Worm (Caenorhabditis elegans): ENCODE measurements around the gene T28H11.8.
"Not testable (repeated sequence)": the region's sequence is repeated elsewhere in the genome, so short reads cannot be mapped to it uniquely, and the experiment has no call there.

The T28H11.8 gene

ce11 chrIV:5028978-5029377, 8.5 kb upstream of the T28H11.8 start, which contains the start of the genes best-6 and C09B9.2:
Gene best-6, minus strand, starts transcription at chrIV:5029078.
Gene C09B9.2, plus strand, starts transcription at chrIV:5029291.
- TF ChIP-seq mef-2 (tag; optimal IDR thresholded peaks at IDR 0.05) (no peak), xbp-1 (tag; optimal IDR thresholded peaks at IDR 0.05) (no peak), nhr-12 (tag; optimal IDR thresholded peaks at IDR 0.05) (no peak), jun-1 (tag; optimal IDR thresholded peaks at IDR 0.05) (no peak), snu-23 (GFP tag; optimal IDR thresholded peaks at IDR 0.05) (no peak), alr-1 (tag; optimal IDR thresholded peaks at IDR 0.05; ENCODE audit: borderline replicate concordance) (no peak), F16B12.6 (tag; optimal IDR thresholded peaks at IDR 0.05) (no peak), ztf-4 (tag; optimal IDR thresholded peaks at IDR 0.05) (no peak), fkh-10 (GFP tag; optimal IDR thresholded peaks at IDR 0.05) (no peak), irx-1 (tag; optimal IDR thresholded peaks at IDR 0.05) (no peak), pag-3 (tag; optimal IDR thresholded peaks at IDR 0.05; ENCODE audit: borderline replicate concordance, insufficient read depth) (no peak), nhr-90 (tag; optimal IDR thresholded peaks at IDR 0.05; ENCODE audit: poor library complexity) (no peak), mdl-1 (tag; optimal IDR thresholded peaks at IDR 0.05) (no peak), hlh-17 (GFP tag; optimal IDR thresholded peaks at IDR 0.05; ENCODE audit: borderline replicate concordance) (no peak), fkh-4 (tag; optimal IDR thresholded peaks at IDR 0.05; ENCODE audit: borderline replicate concordance) (no peak)

ce11 chrIV:5025646-5026045, 5.2 kb upstream of the T28H11.8 start, which contains the start of gene C09B9.85:
Gene C09B9.85, minus strand, starts transcription at chrIV:5025746.
- no peak for TF ChIP-seq C16A3.4 (tag; optimal IDR thresholded peaks at IDR 0.05)

- TF ChIP-seq nhr-77 (tag; optimal IDR thresholded peaks at IDR 0.05); isw-1 (GFP tag; IDR thresholded peaks at IDR 0.05); mdl-1 (tag; optimal IDR thresholded peaks at IDR 0.05): not testable (repeated sequence)
Observed at ce11 chrIV:5017075-5017474, 3.4 kb downstream of the T28H11.8 start, which contains the start of gene T28H11.7. Gene T28H11.7, minus strand, starts transcription at chrIV:5017175.

ce11 chrIV:5016461-5016860, 4.0 kb downstream of the T28H11.8 start, which contains the start of gene ssq-4:
Gene ssq-4, plus strand, starts transcription at chrIV:5016479.
- TF ChIP-seq hlh-17 (GFP tag; optimal IDR thresholded peaks at IDR 0.05; ENCODE audit: borderline replicate concordance); lin-13 (GFP tag; optimal IDR thresholded peaks at IDR 0.05); lin-14 (GFP tag; optimal IDR thresholded peaks at IDR 0.05): not testable (repeated sequence)

- no peak for TF ChIP-seq ceh-8 (GFP tag; optimal IDR thresholded peaks at IDR 0.05)
Observed at ce11 chrIV:5012241-5012640, 8.2 kb downstream of the T28H11.8 start, which contains the start of gene srm-1. Gene srm-1, plus strand, starts transcription at chrIV:5012541.

- TF ChIP-seq lsy-2 (tag; optimal IDR thresholded peaks at IDR 0.05), result no peak
- no peak for TF ChIP-seq nhr-85 (tag)
- TF ChIP-seq xbp-1 (tag; optimal IDR thresholded peaks at IDR 0.05), result no peak
- no peak for TF ChIP-seq egl-27 (tag; optimal IDR thresholded peaks at IDR 0.05)
- TF ChIP-seq pax-3 (tag; optimal IDR thresholded peaks at IDR 0.05), result no peak
- no peak for TF ChIP-seq pag-3 (tag; optimal IDR thresholded peaks at IDR 0.05; ENCODE audit: borderline replicate concordance, insufficient read depth)
- no peak for TF ChIP-seq sox-4 (tag; optimal IDR thresholded peaks at IDR 0.05)
- no peak for TF ChIP-seq nhr-12 (tag; optimal IDR thresholded peaks at IDR 0.05)
- no peak for TF ChIP-seq Y116A8C.19 (tag; optimal IDR thresholded peaks at IDR 0.05; ENCODE audit: borderline replicate concordance)
- no peak for TF ChIP-seq mef-2 (tag; optimal IDR thresholded peaks at IDR 0.05)
- TF ChIP-seq lin-35 (GFP tag; optimal IDR thresholded peaks at IDR 0.05), result no peak
- no peak for TF ChIP-seq unc-30 (tag; optimal IDR thresholded peaks at IDR 0.05)
- no peak for TF ChIP-seq zip-4 (GFP tag; optimal IDR thresholded peaks at IDR 0.05)
- no peak for TF ChIP-seq unc-98 (GFP tag; IDR thresholded peaks at IDR 0.05)
Observed at ce11 chrIV:5008378-5008777, 12.1 kb downstream of the T28H11.8 start, which contains the start of gene srm-2. Gene srm-2, plus strand, starts transcription at chrIV:5008678.
